ENCODE assay signal across 3 fruit fly cellular contexts in genomic region chr2L:19865539-19866068, dm6.
A peak's percentile ranks its signal among the peaks of the same experiment; 100 is the strongest.
TF ChIP-seq lines count a peak whose summit lies in the region.

No protein-coding gene starts in this region.

TF ChIP-seq in whole organism, embryonic, 481 proteins besides CTCF, POLR2A, EP300 and RAD21 (continued from another document and continues in another):
- peak; percentile 91 for TF ChIP-seq Fer1 (GFP tag; optimal IDR thresholded peaks at IDR 0.05; lab: Kevin White, UChicago)
- TF ChIP-seq TFAM (GFP tag; optimal IDR thresholded peaks at IDR 0.05; lab: Kevin White, UChicago): peak; percentile 59
- TF ChIP-seq Med (GFP tag; lab: Kevin White, UChicago): peak; percentile 98
- TF ChIP-seq Vsx1 (GFP tag; optimal IDR thresholded peaks at IDR 0.05; lab: Kevin White, UChicago): peak; percentile 92
- peak; percentile 87 for TF ChIP-seq tio (GFP tag; optimal IDR thresholded peaks at IDR 0.05; lab: Kevin White, UChicago)
- TF ChIP-seq CG12236 (GFP tag; optimal IDR thresholded peaks at IDR 0.05; lab: Kevin White, UChicago): peak; percentile 96
- TF ChIP-seq E2f1 (GFP tag; IDR thresholded peaks at IDR 0.05; lab: Robert Waterston, UW): peak; percentile 92
- peak; percentile 57 for TF ChIP-seq Nf-YC (tag; optimal IDR thresholded peaks at IDR 0.05; lab: Kevin White, UChicago)
- no peak for TF ChIP-seq HLHmδ (GFP tag; optimal IDR thresholded peaks at IDR 0.05; lab: Kevin White, UChicago)
- TF ChIP-seq CG9876 (GFP tag; optimal IDR thresholded peaks at IDR 0.05; lab: Kevin White, UChicago): peak; percentile 89
- peak; percentile 95 for TF ChIP-seq Ssrp (tag; optimal IDR thresholded peaks at IDR 0.05; lab: Kevin White, UChicago)
- TF ChIP-seq Camta (GFP tag; optimal IDR thresholded peaks at IDR 0.05; lab: Kevin White, UChicago): peak; percentile 94
- TF ChIP-seq Kr (GFP tag; optimal IDR thresholded peaks at IDR 0.05; lab: Kevin White, UChicago): no peak
- TF ChIP-seq abd-A (tag; optimal IDR thresholded peaks at IDR 0.05; lab: Kevin White, UChicago): no peak
- peak; percentile 78 for TF ChIP-seq CG5180 (GFP tag; optimal IDR thresholded peaks at IDR 0.05; lab: Kevin White, UChicago)
- TF ChIP-seq CG9215 (GFP tag; IDR thresholded peaks at IDR 0.05; lab: Robert Waterston, UW): peak; percentile 81
- peak; percentile 90 for TF ChIP-seq CG12155 (GFP tag; optimal IDR thresholded peaks at IDR 0.05; lab: Kevin White, UChicago)
- peak; percentile 82 for TF ChIP-seq NK7.1 (GFP tag; optimal IDR thresholded peaks at IDR 0.05; lab: Kevin White, UChicago)
- no peak for TF ChIP-seq CG42726 (GFP tag; IDR thresholded peaks at IDR 0.05; lab: Robert Waterston, UW; ENCODE audit: partially characterized antibody)
- peak; percentile 34 for TF ChIP-seq corto (GFP tag; optimal IDR thresholded peaks at IDR 0.05; lab: Kevin White, UChicago)
- no peak for TF ChIP-seq CG2129 (GFP tag; IDR thresholded peaks at IDR 0.05; lab: Robert Waterston, UW; ENCODE audit: partially characterized antibody)
- peak; percentile 98 for TF ChIP-seq unpg (GFP tag; optimal IDR thresholded peaks at IDR 0.05; lab: Kevin White, UChicago)
- TF ChIP-seq pan (optimal IDR thresholded peaks at IDR 0.05; lab: Kevin White, UChicago): no peak
- TF ChIP-seq pan (GFP tag; optimal IDR thresholded peaks at IDR 0.05 in 1 of 2, IDR thresholded peaks at IDR 0.05 in 1 of 2): peak in 1 of 2 experiments; percentile 97
- TF ChIP-seq Xbp1 (GFP tag; optimal IDR thresholded peaks at IDR 0.05; lab: Kevin White, UChicago): peak; percentile 96
- TF ChIP-seq CG1233 (GFP tag; optimal IDR thresholded peaks at IDR 0.05; lab: Kevin White, UChicago): peak; percentile 90
- peak; percentile 87 for TF ChIP-seq trem (tag; optimal IDR thresholded peaks at IDR 0.05; lab: Kevin White, UChicago)
- peak; percentile 79 for TF ChIP-seq CG31365 (tag; optimal IDR thresholded peaks at IDR 0.05; lab: Kevin White, UChicago)
- peak; percentile 88 for TF ChIP-seq peb (GFP tag; IDR thresholded peaks at IDR 0.05; lab: Robert Waterston, UW)
- peak; percentile 96 for TF ChIP-seq CG11398 (GFP tag; optimal IDR thresholded peaks at IDR 0.05; lab: Kevin White, UChicago)
- peak; percentile 88 for TF ChIP-seq eyg (GFP tag; optimal IDR thresholded peaks at IDR 0.05; lab: Kevin White, UChicago)
- TF ChIP-seq CG30403 (GFP tag; optimal IDR thresholded peaks at IDR 0.05; lab: Kevin White, UChicago): peak; percentile 97
- TF ChIP-seq bab2 (GFP tag; optimal IDR thresholded peaks at IDR 0.05; lab: Kevin White, UChicago): peak; percentile 94
- TF ChIP-seq row (GFP tag; IDR thresholded peaks at IDR 0.05; lab: Robert Waterston, UW): peak; percentile 96
- peak; percentile 94 for TF ChIP-seq fd3F (GFP tag; optimal IDR thresholded peaks at IDR 0.05; lab: Kevin White, UChicago)
- peak; percentile 85 for TF ChIP-seq CG11085 (GFP tag; IDR thresholded peaks at IDR 0.05; lab: Robert Waterston, UW)
- TF ChIP-seq Sin3A (optimal IDR thresholded peaks at IDR 0.05; lab: Kevin White, UChicago): no peak
- peak; percentile 85 for TF ChIP-seq CG13624 (GFP tag; optimal IDR thresholded peaks at IDR 0.05; lab: Kevin White, UChicago)
- TF ChIP-seq amos (GFP tag; IDR thresholded peaks at IDR 0.05; lab: Robert Waterston, UW; ENCODE audit: partially characterized antibody): peak; percentile 16; the same call in 1 of the 2 replicates
- peak; percentile 67 for TF ChIP-seq D19B (GFP tag; optimal IDR thresholded peaks at IDR 0.05; lab: Kevin White, UChicago)
- peak; percentile 79 for TF ChIP-seq CG5245 (GFP tag; optimal IDR thresholded peaks at IDR 0.05; lab: Kevin White, UChicago)
- no peak for TF ChIP-seq CG14860 (GFP tag; IDR thresholded peaks at IDR 0.05; lab: Robert Waterston, UW; ENCODE audit: partially characterized antibody)
- peak; percentile 90 for TF ChIP-seq CG17385 (GFP tag; optimal IDR thresholded peaks at IDR 0.05; lab: Kevin White, UChicago)

TF ChIP-seq in whole organism, prepupa, 60 proteins besides CTCF, POLR2A, EP300 and RAD21 (continued from another document):
- TF ChIP-seq esn (GFP tag; optimal IDR thresholded peaks at IDR 0.05; lab: Kevin White, UChicago) (peak; percentile 93), fkh (GFP tag; optimal IDR thresholded peaks at IDR 0.05; lab: Kevin White, UChicago) (peak; percentile 41), Blimp-1 (GFP tag; optimal IDR thresholded peaks at IDR 0.05; lab: Kevin White, UChicago) (peak; percentile 25), ss (GFP tag; optimal IDR thresholded peaks at IDR 0.05; lab: Kevin White, UChicago) (peak; percentile 51 to 67), Lpt (GFP tag; optimal IDR thresholded peaks at IDR 0.05; lab: Kevin White, UChicago) (peak; percentile 79), CG15336 (GFP tag; IDR thresholded peaks at IDR 0.05; lab: Robert Waterston, UW) (peak; percentile 98), CG1621 (tag; optimal IDR thresholded peaks at IDR 0.05; lab: Kevin White, UChicago) (peak; percentile 85), CG32006 (GFP tag; optimal IDR thresholded peaks at IDR 0.05; lab: Kevin White, UChicago) (peak; percentile 91), Gug (GFP tag; IDR thresholded peaks at IDR 0.05; lab: Robert Waterston, UW) (peak; percentile 90), cyc (GFP tag; optimal IDR thresholded peaks at IDR 0.05; lab: Kevin White, UChicago) (peak; percentile 41), CG6163 (GFP tag; IDR thresholded peaks at IDR 0.05; lab: Robert Waterston, UW) (peak; percentile 89), CG8119 (GFP tag; IDR thresholded peaks at IDR 0.05; lab: Robert Waterston, UW) (peak; percentile 96), eg (GFP tag; IDR thresholded peaks at IDR 0.05; lab: Robert Waterston, UW) (peak; percentile 94), fd85E (GFP tag; optimal IDR thresholded peaks at IDR 0.05; lab: Kevin White, UChicago) (peak; percentile 64), Hr39 (GFP tag; optimal IDR thresholded peaks at IDR 0.05; lab: Kevin White, UChicago) (peak; percentile 90), Met (GFP tag; optimal IDR thresholded peaks at IDR 0.05; lab: Kevin White, UChicago) (peak; percentile 89), OdsH (GFP tag; optimal IDR thresholded peaks at IDR 0.05; lab: Kevin White, UChicago) (peak; percentile 92), Ets21C (GFP tag; optimal IDR thresholded peaks at IDR 0.05; lab: Kevin White, UChicago) (peak; percentile 83), CG16779 (tag; optimal IDR thresholded peaks at IDR 0.05; lab: Kevin White, UChicago) (peak; percentile 62), salr (GFP tag; optimal IDR thresholded peaks at IDR 0.05; lab: Kevin White, UChicago) (peak; percentile 78 to 83), Sox15 (GFP tag; optimal IDR thresholded peaks at IDR 0.05; lab: Kevin White, UChicago) (peak; percentile 77), Sox102F (GFP tag; optimal IDR thresholded peaks at IDR 0.05; lab: Kevin White, UChicago) (peak; percentile 85), Ets96B (tag; optimal IDR thresholded peaks at IDR 0.05; lab: Kevin White, UChicago) (peak; percentile 33), svp (GFP tag; lab: Kevin White, UChicago) (peak; percentile 84), Eip75B (GFP tag; optimal IDR thresholded peaks at IDR 0.05; lab: Kevin White, UChicago) (peak; percentile 84), vri (GFP tag; optimal IDR thresholded peaks at IDR 0.05; lab: Kevin White, UChicago) (peak; percentile 85), CG11294 (GFP tag; IDR thresholded peaks at IDR 0.05; lab: Robert Waterston, UW) (peak; percentile 82), Sox14 (GFP tag; optimal IDR thresholded peaks at IDR 0.05; lab: Kevin White, UChicago) (peak; percentile 91), CG11762 (GFP tag; optimal IDR thresholded peaks at IDR 0.05; lab: Kevin White, UChicago; ENCODE audit: insufficient read depth) (peak; percentile 69), pdm3 (GFP tag; optimal IDR thresholded peaks at IDR 0.05; lab: Kevin White, UChicago) (peak; percentile 88), CG6854 (GFP tag; optimal IDR thresholded peaks at IDR 0.05; lab: Kevin White, UChicago) (peak; percentile 46), acj6 (GFP tag; optimal IDR thresholded peaks at IDR 0.05; lab: Kevin White, UChicago) (peak; percentile 91), Hr4 (GFP tag; optimal IDR thresholded peaks at IDR 0.05; lab: Kevin White, UChicago) (peak; percentile 85), topi (GFP tag; optimal IDR thresholded peaks at IDR 0.05; lab: Kevin White, UChicago) (peak; percentile 57), net (GFP tag; optimal IDR thresholded peaks at IDR 0.05; lab: Kevin White, UChicago) (peak; percentile 91), CG8632 (GFP tag; optimal IDR thresholded peaks at IDR 0.05; lab: Kevin White, UChicago) (peak; percentile 83), CG3919 (GFP tag; optimal IDR thresholded peaks at IDR 0.05; lab: Kevin White, UChicago) (peak; percentile 81), fd59A (GFP tag; optimal IDR thresholded peaks at IDR 0.05; lab: Kevin White, UChicago) (peak; percentile 75)

TF ChIP-seq in whole organism, wandering third instar larva, 38 proteins besides CTCF, POLR2A, EP300 and RAD21 (continued from another document):
- TF ChIP-seq rgr (GFP tag; optimal IDR thresholded peaks at IDR 0.05; lab: Kevin White, UChicago) (peak; percentile 91), Jra (GFP tag; optimal IDR thresholded peaks at IDR 0.05; lab: Kevin White, UChicago) (peak; percentile 83), HLH106 (tag; optimal IDR thresholded peaks at IDR 0.05; lab: Kevin White, UChicago) (peak; percentile 75), Hnf4 (GFP tag; optimal IDR thresholded peaks at IDR 0.05; lab: Kevin White, UChicago) (peak; percentile 86), jim (GFP tag; optimal IDR thresholded peaks at IDR 0.05; lab: Kevin White, UChicago) (no peak), N (GFP tag; optimal IDR thresholded peaks at IDR 0.05; lab: Kevin White, UChicago) (no peak), CrebA (GFP tag; optimal IDR thresholded peaks at IDR 0.05; lab: Kevin White, UChicago; ENCODE audit: borderline replicate concordance) (peak; percentile 54), CG9705 (GFP tag; optimal IDR thresholded peaks at IDR 0.05; lab: Kevin White, UChicago) (no peak), Rel (GFP tag; optimal IDR thresholded peaks at IDR 0.05; lab: Kevin White, UChicago) (peak; percentile 54), Rel (tag; optimal IDR thresholded peaks at IDR 0.05; lab: Kevin White, UChicago) (no peak), Hr83 (GFP tag; optimal IDR thresholded peaks at IDR 0.05; lab: Kevin White, UChicago; ENCODE audit: poor library complexity, severe bottlenecking) (no peak)
